Worm (Caenorhabditis elegans): ENCODE results near the gene lon-1.

DNA sequence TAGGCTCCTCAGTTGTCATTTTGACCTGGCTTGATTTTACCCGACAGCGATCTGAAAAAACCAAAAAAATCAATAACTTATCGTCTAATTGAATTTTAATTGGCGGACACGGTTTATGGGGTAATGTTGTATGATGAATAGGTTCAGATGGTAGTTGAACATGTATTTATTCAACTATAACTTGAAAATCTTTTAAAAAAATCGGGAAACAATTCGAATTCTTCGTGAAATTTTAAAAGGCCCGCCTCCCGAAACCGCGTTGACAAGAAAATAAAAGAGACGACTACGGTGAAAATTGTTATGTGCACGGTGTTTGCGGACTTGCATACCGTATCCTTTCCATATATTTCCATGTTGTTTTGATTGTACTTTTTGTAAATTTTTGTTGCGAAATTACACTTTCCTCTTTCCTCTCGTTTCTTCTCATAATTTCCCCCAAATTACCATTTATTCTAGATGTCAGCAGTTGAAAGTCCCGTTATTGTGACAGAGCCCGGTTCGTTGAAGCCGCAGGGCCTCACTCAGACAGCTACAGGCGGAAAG, 31.5 kb upstream of the lon-1 start, which contains the start of the genes T24G10.2 and disl-2:
- TF ChIP-seq tab-1 (GFP tag; IDR thresholded peaks at IDR 0.05), result no peak
- TF ChIP-seq flt-1 (GFP tag; IDR thresholded peaks at IDR 0.05), result no peak
- TF ChIP-seq ztf-29 (GFP tag; IDR thresholded peaks at IDR 0.05), result no peak
- no peak for TF ChIP-seq ref-1 (GFP tag; conservative IDR thresholded peaks at IDR 0.05)
- no peak for TF ChIP-seq ztf-23 (GFP tag; IDR thresholded peaks at IDR 0.05)
- TF ChIP-seq cog-1 (tag; optimal IDR thresholded peaks at IDR 0.05), result peak; percentile 38
- TF ChIP-seq T22C8.4 (GFP tag; IDR thresholded peaks at IDR 0.05), result peak; percentile 37; the same call in 1 of the 2 replicates
- TF ChIP-seq med-1 (GFP tag; optimal IDR thresholded peaks at IDR 0.05; ENCODE audit: insufficient read depth), result no peak
- TF ChIP-seq klf-2 (GFP tag; conservative IDR thresholded peaks at IDR 0.05), result no peak

Data from whole organism, midembryonic.